Worm (Caenorhabditis elegans) whole organism, L3 larva: ENCODE results near the gene Y67D8C.2.
A peak's percentile ranks its signal among the peaks of the same experiment; 100 is the strongest.

Experiments
- R02D3.7 ChIP-seq: fragments of 150-350 bp; optimal IDR thresholded peaks from 2 replicates; lab custom pipeline; 2014; ENCODE audit warnings: missing biosample characterization, missing genetic modification characterization
- ZK546.5 ChIP-seq: sonication (generic microtip); optimal IDR thresholded peaks from 2 replicates; lab custom pipeline; 2017; ENCODE audit warnings: missing biosample characterization, missing genetic modification characterization
- aly-2 ChIP-seq: fragments of 150-350 bp; optimal IDR thresholded peaks from 2 replicates; lab custom pipeline; 2014; ENCODE audit warnings: missing biosample characterization, missing genetic modification characterization
- ama-1 ChIP-seq: fragments of 150-350 bp; optimal IDR thresholded peaks from 2 replicates; lab custom pipeline; 2018
- ceh-16 ChIP-seq: sonication (generic microtip); optimal IDR thresholded peaks from 2 replicates; lab custom pipeline; 2017; ENCODE audit warnings: missing biosample characterization, missing genetic modification characterization
- ceh-28 ChIP-seq: fragments of 150-350 bp; optimal IDR thresholded peaks from 2 replicates; lab custom pipeline; 2014; ENCODE audit warnings: missing biosample characterization, missing genetic modification reagents, missing genetic modification characterization
- ceh-82 ChIP-seq: fragments of 150-350 bp; optimal IDR thresholded peaks from 2 replicates; lab custom pipeline; 2014; ENCODE audit warnings: missing biosample characterization, missing genetic modification characterization
- ceh-9 ChIP-seq: sonication (generic microtip); optimal IDR thresholded peaks from 2 replicates; lab custom pipeline; 2018; ENCODE audit warnings: missing biosample characterization, missing genetic modification characterization
- egl-27 ChIP-seq: sonication (generic microtip); optimal IDR thresholded peaks from 4 replicates; lab custom pipeline; 2017; ENCODE audit warnings: missing biosample characterization, missing genetic modification reagents, missing genetic modification characterization
- egl-5 ChIP-seq: fragments of 150-350 bp; optimal IDR thresholded peaks from 2 replicates; lab custom pipeline; 2017; ENCODE audit warnings: missing biosample characterization, missing genetic modification reagents, missing genetic modification characterization, inconsistent platforms
- elt-1 ChIP-seq: fragments of 150-350 bp; optimal IDR thresholded peaks from 2 replicates; lab custom pipeline; 2014; ENCODE audit warnings: missing biosample characterization, missing genetic modification characterization
- elt-2 ChIP-seq: sonication (generic microtip); optimal IDR thresholded peaks from 2 replicates; lab custom pipeline; 2016; ENCODE audit warnings: missing genetic modification reagents, mild to moderate bottlenecking, missing genetic modification characterization, missing compliant biosample characterization
- elt-3 ChIP-seq, 3 experiments: fragments of 150-350 bp in 1 of 3; sonication (generic microtip) in 2 of 3; optimal IDR thresholded peaks; 2 replicates in 2 of 3; 4 replicates in 1 of 3; lab custom pipeline; 2014 to 2017; ENCODE audit warnings: missing biosample characterization in 3 of 3, missing genetic modification characterization in 3 of 3
- fkh-10 ChIP-seq: sonication (generic microtip); optimal IDR thresholded peaks from 2 replicates; lab custom pipeline; 2017; ENCODE audit warnings: missing biosample characterization, missing genetic modification reagents, missing genetic modification characterization
- fkh-2 ChIP-seq: fragments of 150-350 bp; optimal IDR thresholded peaks from 2 replicates; lab custom pipeline; 2014; ENCODE audit warnings: missing biosample characterization, missing genetic modification reagents, missing genetic modification characterization
- fos-1 ChIP-seq: fragments of 150-350 bp; optimal IDR thresholded peaks from 2 replicates; lab custom pipeline; 2014; ENCODE audit warnings: missing biosample characterization, missing genetic modification characterization
- hmg-11 ChIP-seq: sonication (generic microtip); optimal IDR thresholded peaks from 2 replicates; lab custom pipeline; 2016; ENCODE audit warnings: missing genetic modification characterization, missing compliant biosample characterization
- jun-1 ChIP-seq: fragments of 150-350 bp; optimal IDR thresholded peaks from 2 replicates; lab custom pipeline; 2014; ENCODE audit warnings: missing biosample characterization, missing genetic modification reagents, missing genetic modification characterization
- lin-15B ChIP-seq: fragments of 150-350 bp; optimal IDR thresholded peaks from 2 replicates; lab custom pipeline; 2014; ENCODE audit warnings: missing biosample characterization, missing genetic modification characterization
- lin-39 ChIP-seq: fragments of 150-350 bp; optimal IDR thresholded peaks from 2 replicates; lab custom pipeline; 2018; ENCODE audit warnings: missing biosample characterization, missing genetic modification reagents, missing genetic modification characterization
- lsy-12 ChIP-seq: sonication (generic microtip); optimal IDR thresholded peaks from 2 replicates; lab custom pipeline; 2016; ENCODE audit warnings: mild to moderate bottlenecking, missing genetic modification characterization, missing compliant biosample characterization
- mdl-1 ChIP-seq: fragments of 150-350 bp; optimal IDR thresholded peaks from 2 replicates; lab custom pipeline; 2014; ENCODE audit warnings: missing biosample characterization, missing genetic modification characterization
- nfya-1 ChIP-seq: sonication (generic microtip); optimal IDR thresholded peaks from 2 replicates; lab custom pipeline; 2017; ENCODE audit warnings: missing genetic modification characterization, mild to moderate bottlenecking, missing compliant biosample characterization, antibody characterized with exemption, moderate library complexity; ENCODE audit not compliant: insufficient read depth
- nhr-11 ChIP-seq: fragments of 150-350 bp; optimal IDR thresholded peaks from 2 replicates; lab custom pipeline; 2014; ENCODE audit warnings: missing biosample characterization, missing genetic modification characterization
- nhr-23 ChIP-seq: fragments of 150-350 bp; optimal IDR thresholded peaks from 2 replicates; lab custom pipeline; 2014; ENCODE audit warnings: missing biosample characterization, missing genetic modification reagents, missing genetic modification characterization
- nhr-237 ChIP-seq: fragments of 150-350 bp; optimal IDR thresholded peaks from 2 replicates; lab custom pipeline; 2014; ENCODE audit warnings: missing biosample characterization, missing genetic modification characterization
- nhr-25 ChIP-seq: sonication (generic microtip); optimal IDR thresholded peaks from 2 replicates; lab custom pipeline; 2017; ENCODE audit warnings: missing biosample characterization, missing genetic modification characterization
- nhr-28 ChIP-seq: fragments of 150-350 bp; optimal IDR thresholded peaks from 2 replicates; lab custom pipeline; 2014; ENCODE audit warnings: missing biosample characterization, missing genetic modification characterization
- nhr-43 ChIP-seq: sonication (generic microtip); optimal IDR thresholded peaks from 2 replicates; lab custom pipeline; 2016; ENCODE audit warnings: mild to moderate bottlenecking, missing genetic modification characterization, missing compliant biosample characterization; ENCODE audit not compliant: poor library complexity, severe bottlenecking
- nhr-76 ChIP-seq: fragments of 150-350 bp; sonication (generic microtip); optimal IDR thresholded peaks from 5 replicates; lab custom pipeline; 2014; ENCODE audit warnings: missing biosample characterization, missing genetic modification characterization
- nhr-77 ChIP-seq: fragments of 150-350 bp; optimal IDR thresholded peaks from 2 replicates; lab custom pipeline; 2014; ENCODE audit warnings: missing biosample characterization, missing genetic modification characterization
- pha-4 ChIP-seq: fragments of 150-350 bp; optimal IDR thresholded peaks from 2 replicates; lab custom pipeline; 2014; ENCODE audit warnings: missing biosample characterization, missing genetic modification reagents, missing genetic modification characterization
- pqm-1 ChIP-seq: fragments of 150-350 bp; optimal IDR thresholded peaks from 2 replicates; lab custom pipeline; 2017; ENCODE audit warnings: missing biosample characterization, missing genetic modification characterization, inconsistent platforms
- skn-1 ChIP-seq: fragments of 150-350 bp; optimal IDR thresholded peaks from 2 replicates; lab custom pipeline; 2014; ENCODE audit warnings: missing biosample characterization, missing genetic modification characterization
- snpc-4 ChIP-seq: fragments of 150-350 bp; optimal IDR thresholded peaks from 2 replicates; lab custom pipeline; 2014; ENCODE audit warnings: missing biosample characterization, missing genetic modification characterization
- tbx-2 ChIP-seq: sonication (generic microtip); optimal IDR thresholded peaks from 2 replicates; lab custom pipeline; 2016; ENCODE audit warnings: mild to moderate bottlenecking, missing genetic modification characterization, missing compliant biosample characterization
- unc-39 ChIP-seq: sonication (generic microtip); optimal IDR thresholded peaks from 4 replicates; lab custom pipeline; 2017; ENCODE audit warnings: missing biosample characterization, missing genetic modification characterization
- unc-62 ChIP-seq: fragments of 150-350 bp; sonication (generic microtip); optimal IDR thresholded peaks from 4 replicates; lab custom pipeline; 2014; ENCODE audit warnings: missing biosample characterization, missing genetic modification reagents, missing genetic modification characterization
- zag-1 ChIP-seq: fragments of 150-350 bp; optimal IDR thresholded peaks from 2 replicates; lab custom pipeline; 2014; ENCODE audit warnings: missing biosample characterization, missing genetic modification characterization
- ztf-4 ChIP-seq: fragments of 150-350 bp; optimal IDR thresholded peaks from 2 replicates; lab custom pipeline; 2014; ENCODE audit warnings: missing biosample characterization, missing genetic modification characterization

Gene Y67D8C.2

DNA sequence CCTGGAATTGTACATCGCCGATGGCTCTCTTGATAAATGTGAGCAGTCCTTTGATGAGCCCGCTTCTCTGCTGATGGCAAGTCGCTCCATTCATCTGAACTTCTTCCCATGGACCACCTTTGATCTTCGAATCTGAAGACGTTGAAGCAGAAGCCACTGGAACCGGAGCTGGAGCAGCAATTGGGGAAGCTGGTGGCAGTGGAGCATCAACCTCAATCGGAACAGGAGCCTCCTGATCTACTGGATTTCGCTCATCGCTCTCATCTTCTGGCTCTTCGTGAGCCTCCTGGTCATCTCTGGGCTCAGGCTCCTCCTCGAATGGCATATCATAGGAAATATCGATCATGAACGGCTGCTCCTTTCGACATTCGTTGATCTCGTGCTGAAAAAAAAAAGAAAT, 25.2 kb upstream of the Y67D8C.2 start:
- TF ChIP-seq ceh-28 (tag; lab: Kevin White, UChicago) (no peak), pqm-1 (no peak), elt-2 (tag; lab: Kevin White, UChicago) (no peak), tbx-2 (tag; lab: Kevin White, UChicago) (no peak), nfya-1 (no peak), nhr-237 (no peak), egl-5 (tag; lab: Kevin White, UChicago) (no peak), nhr-76 (no peak), ceh-16 (tag; lab: Kevin White, UChicago) (no peak), unc-39 (tag; lab: Kevin White, UChicago) (no peak), nhr-25 (no peak), nhr-28 (tag; lab: Kevin White, UChicago) (no peak), zag-1 (tag; lab: Kevin White, UChicago) (no peak), lsy-12 (no peak), fos-1 (no peak), aly-2 (tag; lab: Kevin White, UChicago) (no peak), fkh-2 (tag; lab: Kevin White, UChicago) (no peak), ceh-9 (no peak)

DNA sequence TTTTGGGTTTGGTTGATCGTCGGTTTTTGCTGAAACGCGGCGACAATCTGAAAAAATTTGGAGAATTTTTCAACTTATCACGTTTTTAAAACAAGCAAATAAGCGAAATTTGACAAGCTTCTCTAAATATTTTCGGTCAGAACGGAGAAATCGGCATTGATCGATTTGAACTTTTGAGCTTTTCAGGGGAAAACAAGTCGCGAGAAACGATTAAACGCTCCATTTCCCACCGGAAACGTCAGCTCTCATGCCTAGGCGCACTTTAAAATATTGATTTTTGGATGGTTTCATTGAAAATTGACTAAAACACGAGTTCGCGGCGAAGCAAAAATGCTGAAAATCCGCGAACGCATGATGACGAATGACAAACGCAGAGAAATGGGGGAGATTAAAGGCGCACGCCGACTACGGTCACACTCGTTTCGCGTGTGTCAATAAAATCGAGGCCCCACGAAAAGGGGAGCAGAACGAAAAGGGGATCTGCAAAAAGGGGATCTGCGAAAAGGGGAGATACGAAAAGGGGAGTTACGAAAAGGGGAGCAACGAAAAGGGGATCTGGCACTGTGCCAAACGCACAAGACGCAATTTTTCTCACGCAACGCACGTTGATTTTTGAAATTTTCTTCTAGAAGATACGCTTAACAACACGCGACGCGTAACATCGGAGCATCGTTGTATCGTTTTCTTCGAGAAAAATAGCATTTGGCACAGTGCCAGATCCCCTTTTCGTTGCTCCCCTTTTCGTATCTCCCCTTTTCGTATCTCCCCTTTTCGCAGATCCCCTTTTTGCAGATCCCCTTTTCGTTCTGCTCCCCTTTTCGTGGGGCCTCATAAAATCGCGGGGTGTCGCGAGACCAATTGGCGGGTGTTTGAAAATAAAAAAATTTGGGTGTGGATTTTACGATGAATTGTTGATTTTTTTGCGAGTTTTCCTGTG, 21.8 kb upstream of the Y67D8C.2 start, which contains the start of gene eel-1:
Gene eel-1, minus strand, starts transcription at position 51 of the 937 bp plus-strand sequence.
- peak; percentile 37 for TF ChIP-seq ztf-4 (tag; lab: Kevin White, UChicago)
- TF ChIP-seq lin-15B (tag; lab: Kevin White, UChicago): peak; percentile 88
- peak; percentile 47 for TF ChIP-seq aly-2 (tag; lab: Kevin White, UChicago)
- TF ChIP-seq ZK546.5 (tag; lab: Kevin White, UChicago): peak; percentile 28
- TF ChIP-seq mdl-1: peak; percentile 46
- TF ChIP-seq nhr-43 (tag; lab: Kevin White, UChicago): peak; percentile 97
- TF ChIP-seq ceh-82 (tag; lab: Kevin White, UChicago): peak; percentile 87
- TF ChIP-seq pha-4: peak; percentile 88
- peak; percentile 93 for TF ChIP-seq lsy-12
- peak; percentile 89 for TF ChIP-seq tbx-2 (tag; lab: Kevin White, UChicago)
- TF ChIP-seq nhr-23: peak; percentile 84
- peak; percentile 73 for TF ChIP-seq hmg-11
- TF ChIP-seq skn-1 (tag; lab: Kevin White, UChicago): peak; percentile 74
- TF ChIP-seq egl-27 (tag; lab: Kevin White, UChicago): peak; percentile 81
- peak; percentile 73 for TF ChIP-seq nhr-77 (tag; lab: Kevin White, UChicago)
- peak; percentile 63 for TF ChIP-seq elt-2 (tag; lab: Kevin White, UChicago)
- TF ChIP-seq snpc-4 (tag; lab: Kevin White, UChicago): peak; percentile 69
- TF ChIP-seq nhr-76: peak; percentile 11
- TF ChIP-seq ceh-28 (tag; lab: Kevin White, UChicago): peak; percentile 77
- TF ChIP-seq lin-39 (tag; lab: Kevin White, UChicago): peak; percentile 80
- TF ChIP-seq nfya-1: peak; percentile 92
- peak; percentile 54 for TF ChIP-seq unc-62 (GFP tag; lab: Kevin White, UChicago)
- TF ChIP-seq jun-1 (tag; lab: Kevin White, UChicago): peak; percentile 75
- TF ChIP-seq pqm-1: peak; percentile 65
- peak in 1 of 3 experiments; percentile 11 for TF ChIP-seq elt-3 (tag; optimal IDR thresholded peaks at IDR 0.05; lab: Kevin White, UChicago)
- TF ChIP-seq ama-1 (lab: Kevin White, UChicago): peak; percentile 2
- TF ChIP-seq nhr-11 (tag; lab: Kevin White, UChicago): peak; percentile 60
- TF ChIP-seq fkh-10 (GFP tag; lab: Kevin White, UChicago): peak; percentile 42
- peak; percentile 17 for TF ChIP-seq elt-1
- TF ChIP-seq R02D3.7: peak; percentile 83
- TF ChIP-seq egl-5 (tag; lab: Kevin White, UChicago): peak; percentile 95
- peak; percentile 75 for TF ChIP-seq nhr-25
- TF ChIP-seq, all 47 proteins: peak for 32; not testable (repeated sequence) for 15
